Worm (Caenorhabditis elegans) whole organism, L2 larva: Measurements from ENCODE around the gene Y41D4B.14.

Source experiments
- ceh-16 ChIP-seq: fragments of 150-350 bp; optimal IDR thresholded peaks from 2 replicates; lab custom pipeline; 2014; ENCODE audit warnings: missing biosample characterization, missing genetic modification characterization
- ceh-82 ChIP-seq: fragments of 150-350 bp; optimal IDR thresholded peaks from 2 replicates; lab custom pipeline; 2014; ENCODE audit warnings: missing biosample characterization, missing genetic modification characterization
- crh-2 ChIP-seq: sonication (generic microtip); optimal IDR thresholded peaks from 2 replicates; lab custom pipeline; 2017; ENCODE audit warnings: missing biosample characterization, missing genetic modification characterization
- egl-27 ChIP-seq: sonication (generic microtip); optimal IDR thresholded peaks from 3 replicates; lab custom pipeline; 2017; ENCODE audit warnings: missing biosample characterization, missing genetic modification reagents, missing genetic modification characterization
- lin-13 ChIP-seq: fragments of 150-350 bp; optimal IDR thresholded peaks from 2 replicates; lab custom pipeline; 2014; ENCODE audit warnings: missing biosample characterization, missing genetic modification reagents, missing genetic modification characterization
- lsy-2 ChIP-seq, 2 experiments: fragments of 150-350 bp in 1 of 2; sonication (generic microtip) in 1 of 2; optimal IDR thresholded peaks; 2 replicates each; lab custom pipeline; 2014 to 2017; ENCODE audit warnings: missing biosample characterization in 2 of 2, missing genetic modification characterization in 2 of 2
- nhr-21 ChIP-seq: fragments of 150-350 bp; optimal IDR thresholded peaks from 2 replicates; lab custom pipeline; 2014; ENCODE audit warnings: missing biosample characterization, missing genetic modification characterization
- nhr-237 ChIP-seq: fragments of 150-350 bp; optimal IDR thresholded peaks from 2 replicates; lab custom pipeline; 2014; ENCODE audit warnings: missing biosample characterization, missing genetic modification characterization
- snpc-4 ChIP-seq: fragments of 150-350 bp; optimal IDR thresholded peaks from 2 replicates; lab custom pipeline; 2014; ENCODE audit warnings: missing biosample characterization, missing genetic modification characterization
- ztf-11 ChIP-seq: sonication (generic microtip); optimal IDR thresholded peaks from 2 replicates; lab custom pipeline; 2017; ENCODE audit warnings: missing biosample characterization, missing genetic modification characterization

DNA sequence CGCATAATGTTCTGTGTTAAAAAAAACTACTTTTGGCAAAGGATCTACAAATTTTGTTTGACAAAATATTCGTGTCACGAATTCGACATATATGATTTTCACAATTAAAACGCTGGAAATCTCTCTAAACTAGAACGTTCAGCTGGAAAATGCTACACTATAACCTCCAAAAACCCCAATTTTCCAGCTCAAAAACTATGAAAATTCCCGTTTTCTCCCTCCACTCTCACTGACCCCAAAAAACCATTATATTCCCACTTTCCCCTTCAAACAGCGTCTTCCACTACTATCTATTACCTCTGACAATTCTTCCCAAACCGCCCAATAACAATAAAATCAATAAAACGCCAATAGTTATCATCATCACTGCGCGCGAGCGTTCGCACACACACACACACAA is at the start of gene Y41D4B.14:
- no peak for TF ChIP-seq lsy-2 (tag; optimal IDR thresholded peaks at IDR 0.05; lab: Kevin White, UChicago)
- TF ChIP-seq ztf-11 (tag; lab: Kevin White, UChicago) = no peak
- no peak for TF ChIP-seq egl-27 (tag; lab: Kevin White, UChicago)
- TF ChIP-seq nhr-237 (tag; lab: Kevin White, UChicago) = no peak
- no peak for TF ChIP-seq crh-2
- TF ChIP-seq snpc-4 (tag; lab: Kevin White, UChicago) = no peak
- no peak for TF ChIP-seq ceh-16 (tag; lab: Kevin White, UChicago)
- no peak for TF ChIP-seq lin-13
- no peak for TF ChIP-seq nhr-21
- TF ChIP-seq ceh-82 = no peak
